Worm (Caenorhabditis elegans): ENCODE results near the gene ldb-1.

The ldb-1 gene

DNA sequence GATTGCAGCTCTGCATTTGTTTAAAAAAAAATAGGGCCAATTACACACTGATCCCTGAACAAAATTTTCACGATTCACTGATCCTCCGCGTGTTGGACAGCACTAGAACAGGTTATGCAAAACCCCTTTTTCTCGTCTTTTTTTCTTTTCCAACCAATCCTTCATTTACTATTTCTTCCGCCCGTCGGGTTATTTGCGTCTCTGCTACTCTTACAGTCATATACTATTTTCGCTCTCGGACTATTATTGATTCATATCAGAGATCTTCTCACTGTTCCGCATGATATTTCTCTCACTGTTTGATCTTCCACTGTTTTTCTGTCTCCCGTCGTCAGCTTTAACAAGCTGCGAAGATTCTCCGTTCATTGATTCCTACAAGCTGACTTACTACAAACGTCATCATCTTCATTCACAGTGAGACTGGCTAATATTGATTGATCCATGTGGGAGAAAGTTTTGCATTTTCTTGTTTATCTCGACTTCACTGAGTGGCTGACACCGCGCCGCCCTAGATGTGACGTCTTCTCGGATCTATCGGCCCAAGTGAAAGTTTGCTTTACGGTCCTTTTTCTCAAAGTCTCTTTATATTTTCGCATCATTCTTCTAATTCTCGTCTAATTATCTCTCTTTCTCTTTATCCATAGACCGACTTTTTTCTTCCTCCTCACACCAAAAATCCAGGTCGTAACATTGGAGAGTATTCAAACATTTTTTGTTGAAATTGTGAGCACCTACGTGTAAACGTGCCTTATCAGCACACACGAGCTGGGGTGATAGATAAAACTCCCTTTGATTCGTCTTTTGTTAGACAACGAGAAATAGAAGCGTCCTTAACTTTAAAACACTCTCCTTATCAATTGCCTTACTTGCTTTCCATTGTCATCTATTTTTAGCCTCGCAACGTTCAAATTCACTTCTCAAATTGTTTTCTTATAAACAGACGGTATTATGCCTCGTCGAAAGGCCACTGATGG lies 7.7 kb downstream of the ldb-1 start (continued):
- TF ChIP-seq ceh-82 (tag; optimal IDR thresholded peaks at IDR 0.05) (no peak), gei-8 (GFP tag; optimal IDR thresholded peaks at IDR 0.05) (no peak), Y75B8A.6 (GFP tag; IDR thresholded peaks at IDR 0.05) (no peak), lin-39 (tag; optimal IDR thresholded peaks at IDR 0.05) (no peak), lin-15B (tag; optimal IDR thresholded peaks at IDR 0.05) (no peak), daf-16 (GFP tag; optimal IDR thresholded peaks at IDR 0.05) (no peak), daf-16 (tag; optimal IDR thresholded peaks at IDR 0.05) (peak; percentile 85), D1046.2 (GFP tag; IDR thresholded peaks at IDR 0.05) (no peak), ztf-11 (tag; optimal IDR thresholded peaks at IDR 0.05) (no peak), dve-1 (tag; optimal IDR thresholded peaks at IDR 0.05; ENCODE audit: insufficient read depth) (peak; percentile 39), mxl-2 (GFP tag; conservative IDR thresholded peaks at IDR 0.05) (no peak), daf-8 (GFP tag; IDR thresholded peaks at IDR 0.05) (no peak), daf-12 (tag; optimal IDR thresholded peaks at IDR 0.05) (no peak), aha-1 (tag) (peak; percentile 74), hlh-11 (tag; optimal IDR thresholded peaks at IDR 0.05) (peak; percentile 30), R02D3.7 (tag; optimal IDR thresholded peaks at IDR 0.05) (no peak), unc-39 (tag; optimal IDR thresholded peaks at IDR 0.05) (no peak), vab-7 (GFP tag; IDR thresholded peaks at IDR 0.05) (no peak), dmd-6 (GFP tag; IDR thresholded peaks at IDR 0.05) (peak; percentile 54), pha-4 (GFP tag; IDR thresholded peaks at IDR 0.05) (no peak), pha-4 (tag; optimal IDR thresholded peaks at IDR 0.05) (no peak), Y48G9A.11 (GFP tag; IDR thresholded peaks at IDR 0.05) (no peak), ces-1 (GFP tag; optimal IDR thresholded peaks at IDR 0.05) (no peak), spr-1 (tag; optimal IDR thresholded peaks at IDR 0.05) (no peak), lsy-2 (tag; optimal IDR thresholded peaks at IDR 0.05) (no peak), attf-4 (tag; optimal IDR thresholded peaks at IDR 0.05) (no peak), nhr-41 (GFP tag; IDR thresholded peaks at IDR 0.05) (no peak), ceh-28 (tag; optimal IDR thresholded peaks at IDR 0.05) (peak; percentile 14), ceh-62 (tag; optimal IDR thresholded peaks at IDR 0.05) (no peak), lin-29 (GFP tag; IDR thresholded peaks at IDR 0.05) (no peak), fkh-10 (GFP tag; optimal IDR thresholded peaks at IDR 0.05) (no peak), fos-1 (tag; optimal IDR thresholded peaks at IDR 0.05) (no peak), mdl-1 (tag; optimal IDR thresholded peaks at IDR 0.05) (peak in 1 of 2 experiments; percentile 11), hlh-30 (tag; optimal IDR thresholded peaks at IDR 0.05; ENCODE audit: insufficient read depth) (peak; percentile 21), nhr-102 (tag; optimal IDR thresholded peaks at IDR 0.05) (no peak), saeg-2 (GFP tag; IDR thresholded peaks at IDR 0.05) (no peak), Y5F2A.4 (GFP tag; optimal IDR thresholded peaks at IDR 0.05) (no peak), nhr-237 (tag; optimal IDR thresholded peaks at IDR 0.05) (no peak), dmd-8 (GFP tag; IDR thresholded peaks at IDR 0.05) (no peak), egl-43 (GFP tag; IDR thresholded peaks at IDR 0.05) (no peak), ceh-20 (GFP tag; IDR thresholded peaks at IDR 0.05) (no peak), ceh-32 (tag; optimal IDR thresholded peaks at IDR 0.05; ENCODE audit: poor library complexity) (no peak), mep-1 (tag; optimal IDR thresholded peaks at IDR 0.05) (no peak), set-16 (GFP tag; IDR thresholded peaks at IDR 0.05) (no peak), egl-27 (tag; optimal IDR thresholded peaks at IDR 0.05) (no peak), F37D6.2 (tag; optimal IDR thresholded peaks at IDR 0.05) (no peak), mes-2 (tag; optimal IDR thresholded peaks at IDR 0.05; ENCODE audit: poor library complexity, severe bottlenecking) (peak; percentile 49), tag-97 (GFP tag; IDR thresholded peaks at IDR 0.05) (no peak), lim-7 (GFP tag; IDR thresholded peaks at IDR 0.05) (no peak), nhr-10 (tag; optimal IDR thresholded peaks at IDR 0.05) (no peak)
